Worm (Caenorhabditis elegans): Measurements from ENCODE around the gene C01G12.7.

C01G12.7 gene

DNA sequence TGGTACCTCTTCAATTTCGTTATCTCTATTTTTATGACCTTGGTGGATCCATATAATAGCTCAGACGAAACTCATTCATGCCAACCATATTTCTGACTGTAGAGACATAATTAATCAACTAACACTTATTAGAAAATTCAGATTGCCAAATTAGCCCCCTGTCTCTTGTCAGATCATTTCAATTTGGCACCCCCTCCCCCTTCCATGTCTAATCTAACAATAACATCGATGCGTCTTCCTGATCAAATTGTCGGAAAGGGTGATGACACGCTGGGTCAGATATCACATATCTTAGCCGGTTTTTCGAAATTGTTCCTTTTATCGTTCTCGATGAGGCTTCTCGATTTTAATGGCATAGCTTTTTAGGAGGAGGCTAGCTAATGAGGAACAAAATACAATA lies 19.6 kb upstream of the C01G12.7 start:
- TF ChIP-seq him-1 (tag; optimal IDR thresholded peaks at IDR 0.05) (no peak), dao-5 (tag; optimal IDR thresholded peaks at IDR 0.05) (no peak), W03F9.2 (tag; optimal IDR thresholded peaks at IDR 0.05) (no peak)

- TF ChIP-seq dao-5 (tag; optimal IDR thresholded peaks at IDR 0.05) = no peak
- TF ChIP-seq W03F9.2 (tag; optimal IDR thresholded peaks at IDR 0.05) = no peak
- no peak for TF ChIP-seq him-1 (tag; optimal IDR thresholded peaks at IDR 0.05)
Measured at ce11 chrII:14610492-14611142, 18.9 kb upstream of the C01G12.7 start.

ce11 chrII:14609297-14609937 lies 17.7 kb upstream of the C01G12.7 start:
- TF ChIP-seq him-1 (tag; optimal IDR thresholded peaks at IDR 0.05) (no peak), dao-5 (tag; optimal IDR thresholded peaks at IDR 0.05) (no peak), W03F9.2 (tag; optimal IDR thresholded peaks at IDR 0.05) (no peak)

- TF ChIP-seq dao-5 (tag; optimal IDR thresholded peaks at IDR 0.05) (no peak), him-1 (tag; optimal IDR thresholded peaks at IDR 0.05) (no peak)
Measured at ce11 chrII:14608508-14608907, 16.8 kb upstream of the C01G12.7 start.

ce11 chrII:14606172-14606571 lies 14.5 kb upstream of the C01G12.7 start, which contains the start of gene arl-3:
Gene arl-3, plus strand, starts transcription at chrII:14606472.
- TF ChIP-seq W03F9.2 (tag; optimal IDR thresholded peaks at IDR 0.05) = no peak
- TF ChIP-seq him-1 (tag; optimal IDR thresholded peaks at IDR 0.05) = no peak
- no peak for TF ChIP-seq dao-5 (tag; optimal IDR thresholded peaks at IDR 0.05)

- TF ChIP-seq W03F9.2 (tag; optimal IDR thresholded peaks at IDR 0.05) = no peak
- no peak for TF ChIP-seq him-1 (tag; optimal IDR thresholded peaks at IDR 0.05)
- TF ChIP-seq dao-5 (tag; optimal IDR thresholded peaks at IDR 0.05) = no peak
Measured at ce11 chrII:14605479-14605878, 13.8 kb upstream of the C01G12.7 start, which contains the start of gene F19H8.2. Gene F19H8.2, minus strand, starts transcription at chrII:14605869.

DNA sequence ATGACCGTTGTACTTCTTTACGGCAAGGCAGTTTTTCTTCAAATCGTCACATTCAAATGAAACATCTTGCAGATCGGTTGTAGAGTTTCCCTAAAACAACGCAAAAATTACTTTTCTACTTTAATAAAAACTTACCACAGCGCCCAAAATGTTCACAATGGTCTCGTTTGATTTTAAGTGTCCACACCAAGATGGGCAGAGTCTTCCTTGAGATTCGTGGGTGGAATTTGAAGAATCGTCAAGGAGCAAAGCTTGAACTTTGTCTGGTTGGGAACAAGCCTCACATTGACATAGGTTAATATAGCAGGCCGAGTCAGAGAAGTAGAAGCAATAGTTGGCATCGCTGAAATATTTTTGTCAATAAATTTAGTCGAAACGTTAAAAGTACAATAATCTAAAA lies 13.3 kb upstream of the C01G12.7 start:
- TF ChIP-seq dao-5 (tag; optimal IDR thresholded peaks at IDR 0.05) (no peak), him-1 (tag; optimal IDR thresholded peaks at IDR 0.05) (no peak), W03F9.2 (tag; optimal IDR thresholded peaks at IDR 0.05) (no peak)

- TF ChIP-seq W03F9.2 (tag; optimal IDR thresholded peaks at IDR 0.05) (no peak), dao-5 (tag; optimal IDR thresholded peaks at IDR 0.05) (no peak), him-1 (tag; optimal IDR thresholded peaks at IDR 0.05) (no peak)
Measured at ce11 chrII:14604261-14604660, 12.6 kb upstream of the C01G12.7 start.

- no peak for TF ChIP-seq W03F9.2 (tag; optimal IDR thresholded peaks at IDR 0.05)
- no peak for TF ChIP-seq dao-5 (tag; optimal IDR thresholded peaks at IDR 0.05)
Measured at ce11 chrII:14602735-14603134, 11.0 kb upstream of the C01G12.7 start.

ce11 chrII:14600852-14601313 lies 9.2 kb upstream of the C01G12.7 start, which contains the start of gene tps-2:
Gene tps-2, plus strand, starts transcription at chrII:14600902.
- no peak for TF ChIP-seq dao-5 (tag; optimal IDR thresholded peaks at IDR 0.05)
- no peak for TF ChIP-seq him-1 (tag; optimal IDR thresholded peaks at IDR 0.05)
- no peak for TF ChIP-seq W03F9.2 (tag; optimal IDR thresholded peaks at IDR 0.05)

DNA sequence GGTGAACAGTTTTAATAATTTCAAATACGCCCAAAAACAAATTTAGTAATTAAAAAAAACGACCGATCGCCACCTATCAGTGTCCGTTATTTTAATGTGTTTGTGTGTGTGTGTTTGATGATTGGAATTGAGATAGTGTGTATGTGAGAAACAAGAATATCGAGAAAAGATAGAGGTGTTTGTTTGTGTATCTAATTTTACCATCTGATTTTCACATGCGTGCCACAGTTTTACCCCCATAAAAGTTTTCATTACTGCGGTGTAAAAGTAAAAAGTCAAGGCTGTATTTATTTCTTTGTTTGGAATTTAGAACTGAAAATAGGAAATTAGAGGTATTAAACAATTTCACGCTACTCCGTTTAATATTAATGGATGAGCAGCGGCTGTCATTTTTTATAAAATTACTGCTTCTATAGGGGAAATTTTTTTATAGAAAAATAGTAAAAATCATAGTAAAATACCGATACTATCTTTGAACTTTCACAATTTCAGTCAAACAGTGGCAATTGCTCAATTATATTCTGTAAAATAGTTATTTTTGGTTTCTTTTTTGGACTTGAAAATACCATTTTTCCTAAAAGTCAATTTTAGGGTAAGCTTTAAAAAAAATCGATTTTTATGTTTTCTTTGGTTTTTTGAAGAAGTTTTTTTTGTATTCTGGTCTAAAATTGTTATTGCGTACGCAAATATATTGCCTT lies 8.4 kb upstream of the C01G12.7 start:
- TF ChIP-seq W03F9.2 (tag; optimal IDR thresholded peaks at IDR 0.05) = no peak
- no peak for TF ChIP-seq dao-5 (tag; optimal IDR thresholded peaks at IDR 0.05)
- no peak for TF ChIP-seq him-1 (tag; optimal IDR thresholded peaks at IDR 0.05)

ce11 chrII:14599284-14599862 lies 7.7 kb upstream of the C01G12.7 start:
- TF ChIP-seq him-1 (tag; optimal IDR thresholded peaks at IDR 0.05) (no peak), dao-5 (tag; optimal IDR thresholded peaks at IDR 0.05) (no peak), W03F9.2 (tag; optimal IDR thresholded peaks at IDR 0.05) (no peak)

DNA sequence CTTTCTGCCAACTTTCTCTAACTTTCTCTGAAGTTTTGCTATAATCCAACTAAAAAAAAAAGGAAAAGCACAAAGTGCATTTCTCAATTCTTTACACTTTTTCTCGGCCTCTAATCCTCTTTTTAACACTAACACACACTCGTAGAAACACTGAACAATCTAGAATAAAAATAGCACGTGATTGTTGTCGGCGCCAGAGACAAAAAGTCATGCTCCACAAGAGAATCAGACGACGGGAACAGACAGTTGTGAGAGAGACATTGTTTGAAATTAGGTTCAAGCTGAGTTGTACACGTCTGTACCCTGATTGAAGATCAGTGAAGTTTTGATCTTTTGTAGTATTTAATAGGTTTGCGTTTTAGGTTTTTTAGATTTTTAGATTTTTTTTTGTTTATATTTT lies 6.7 kb upstream of the C01G12.7 start:
- TF ChIP-seq him-1 (tag; optimal IDR thresholded peaks at IDR 0.05) (no peak), W03F9.2 (tag; optimal IDR thresholded peaks at IDR 0.05) (no peak), dao-5 (tag; optimal IDR thresholded peaks at IDR 0.05) (no peak)

DNA sequence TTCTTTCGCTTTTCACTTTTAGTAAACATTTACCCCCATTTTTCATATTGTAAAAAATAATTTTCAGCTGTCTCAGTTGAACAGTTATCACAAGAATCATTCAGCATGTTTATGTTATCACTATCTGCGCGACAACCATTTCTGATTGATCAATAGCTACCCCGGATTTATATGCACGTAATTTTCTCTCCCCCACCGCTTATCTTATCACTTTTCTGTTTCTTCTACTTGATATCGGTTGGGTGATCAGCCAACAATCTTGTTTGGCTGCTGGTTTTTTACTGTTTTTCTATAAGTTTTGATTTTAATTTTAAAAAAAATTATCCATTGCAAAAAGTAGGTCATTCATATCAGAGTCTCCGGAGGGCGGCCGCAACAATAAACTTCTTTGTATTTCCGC lies 6.1 kb upstream of the C01G12.7 start:
- no peak for TF ChIP-seq him-1 (tag; optimal IDR thresholded peaks at IDR 0.05)
- no peak for TF ChIP-seq dao-5 (tag; optimal IDR thresholded peaks at IDR 0.05)
- no peak for TF ChIP-seq W03F9.2 (tag; optimal IDR thresholded peaks at IDR 0.05)

Data from whole organism, L4/young adult.